Worm (Caenorhabditis elegans) whole organism, late embryonic: ENCODE results near the gene cka-1.
"Not testable (repeated sequence)": the region's sequence is repeated elsewhere in the genome, so short reads cannot be mapped to it uniquely, and the experiment has no call there.

Source experiments
- ceh-9 ChIP-seq: sonication (generic microtip); optimal IDR thresholded peaks from 2 replicates; lab custom pipeline; 2016; ENCODE audit warnings: mild to moderate bottlenecking, missing genetic modification characterization, inconsistent platforms, missing compliant biosample characterization
- hlh-6 ChIP-seq: sonication (generic microtip); optimal IDR thresholded peaks from 2 replicates; lab custom pipeline; 2016; ENCODE audit warnings: missing genotype, missing genetic modification characterization, missing compliant biosample characterization
- nfya-1 ChIP-seq: sonication (generic microtip); optimal IDR thresholded peaks from 2 replicates; lab custom pipeline; 2017; ENCODE audit warnings: missing genetic modification characterization, mild to moderate bottlenecking, missing compliant biosample characterization, antibody characterized with exemption, moderate library complexity

- not testable (repeated sequence) for TF ChIP-seq hlh-6 (tag; lab: Kevin White, UChicago); ceh-9 (tag; lab: Kevin White, UChicago); nfya-1
Observed at ce11 chrIV:9740851-9741549, 3.6 kb upstream of the cka-1 start, which contains the start of gene gln-6.
